Worm (Caenorhabditis elegans) whole organism, young adult: ENCODE data around the gene C18H7.7.

ENCODE experiments used
- F52B5.7 ChIP-seq: sonication (generic microtip); optimal IDR thresholded peaks from 2 replicates; lab custom pipeline; 2016; ENCODE audit warnings: mild to moderate bottlenecking, missing genetic modification characterization, missing compliant biosample characterization
- F57C9.4 ChIP-seq: sonication (generic microtip); optimal IDR thresholded peaks from 2 replicates; lab custom pipeline; 2017; ENCODE audit warnings: mild to moderate bottlenecking, missing genetic modification characterization, missing compliant biosample characterization
- Y56A3A.18 ChIP-seq: fragments of 200-800 bp; sonication (Bioruptor generic); IDR thresholded peaks from 2 replicates; pipeline ENCODE4 v1.3.6; 2022; ENCODE audit warnings: missing genetic modification reagents, missing genetic modification characterization, missing compliant biosample characterization
- ceh-100 ChIP-seq: fragments of 200-800 bp; sonication (Bioruptor generic); IDR thresholded peaks from 2 replicates; pipeline ENCODE4 v1.3.6; 2022; ENCODE audit warnings: missing genetic modification reagents, missing genetic modification characterization, missing compliant biosample characterization
- dpl-1 ChIP-seq: fragments of 150-350 bp; optimal IDR thresholded peaks from 2 replicates; lab custom pipeline; 2014; ENCODE audit warnings: missing biosample characterization, missing genetic modification reagents, missing genetic modification characterization
- egl-44 ChIP-seq: fragments of 200-800 bp; sonication (Bioruptor generic); IDR thresholded peaks from 2 replicates; pipeline ENCODE4 v1.3.6; 2022; ENCODE audit warnings: missing genetic modification reagents, missing genetic modification characterization, missing compliant biosample characterization
- lin-35 ChIP-seq, 3 experiments: fragments of 150-350 bp in 2 of 3; sonication (generic microtip) in 1 of 3; optimal IDR thresholded peaks; 2 replicates each; lab custom pipeline; 2014 to 2018; ENCODE audit warnings: missing biosample characterization in 3 of 3, missing genetic modification characterization in 3 of 3, missing genetic modification reagents in 3 of 3
- lin-40 ChIP-seq: sonication (generic microtip); optimal IDR thresholded peaks from 2 replicates; lab custom pipeline; 2016; ENCODE audit warnings: missing genetic modification characterization, mild to moderate bottlenecking, missing compliant biosample characterization, missing genotype, missing genetic modification reagents
- pbrm-1 ChIP-seq: fragments of 200-800 bp; sonication (Bioruptor generic); IDR thresholded peaks from 2 replicates; pipeline ENCODE4 v1.3.6; 2022; ENCODE audit warnings: missing genetic modification reagents, missing genetic modification characterization, missing compliant biosample characterization
- sea-2 ChIP-seq: fragments of 200-800 bp; sonication (Bioruptor generic); IDR thresholded peaks from 2 replicates; pipeline ENCODE4 v1.3.6; 2022; ENCODE audit warnings: missing genetic modification characterization, missing compliant biosample characterization
- snpc-4 ChIP-seq, 5 experiments: fragments of 150-350 bp in 1 of 5; sonication (generic microtip) in 4 of 5; optimal IDR thresholded peaks; 2 replicates each; lab custom pipeline; 2014 to 2018; ENCODE audit warnings: missing genetic modification characterization in 5 of 5, missing biosample characterization in 3 of 5, antibody characterized with exemption in 2 of 5, mild to moderate bottlenecking in 2 of 5, missing compliant biosample characterization in 2 of 5, missing genotype in 2 of 5, moderate library complexity in 2 of 5, missing genetic modification reagents in 1 of 5

DNA sequence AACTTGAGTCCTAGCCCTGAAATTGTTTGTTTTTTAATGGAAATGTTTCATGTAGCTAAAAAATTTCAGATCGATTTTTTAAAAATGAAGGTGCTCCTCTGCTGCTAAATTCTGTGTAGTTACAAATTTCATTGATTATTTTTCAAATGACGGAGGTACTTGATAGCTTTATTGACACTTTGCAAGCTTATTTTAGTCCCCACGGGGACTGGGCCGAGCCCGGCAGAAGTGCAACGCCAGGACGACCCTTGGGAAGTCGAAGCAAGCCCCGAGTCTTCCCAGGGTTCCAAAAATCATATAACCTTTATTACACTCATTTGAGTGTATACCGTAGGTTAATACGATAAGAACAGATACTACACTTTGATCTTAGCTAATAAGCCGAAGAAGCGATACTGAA, 27.7 kb upstream of the C18H7.7 start:
- TF ChIP-seq F57C9.4 (no peak), ceh-100 (GFP tag; lab: Robert Waterston, UW) (no peak), F52B5.7 (tag; lab: Kevin White, UChicago) (no peak), Y56A3A.18 (GFP tag; lab: Robert Waterston, UW) (no peak), sea-2 (no peak), pbrm-1 (no peak), snpc-4 (GFP tag; optimal IDR thresholded peaks at IDR 0.05; lab: Kevin White, UChicago) (no peak), snpc-4 (tag; optimal IDR thresholded peaks at IDR 0.05; lab: Kevin White, UChicago) (no peak), dpl-1 (GFP tag; lab: Kevin White, UChicago) (no peak), lin-40 (no peak), egl-44 (GFP tag; lab: Robert Waterston, UW) (no peak), lin-35 (GFP tag; optimal IDR thresholded peaks at IDR 0.05; lab: Kevin White, UChicago) (no peak)
